Worm (Caenorhabditis elegans) whole organism, L1 larva: ENCODE data around the gene C05B5.2.
A peak's percentile ranks its signal among the peaks of the same experiment; 100 is the strongest.

Source experiments
- C04F5.9 ChIP-seq: sonication (generic microtip); optimal IDR thresholded peaks from 2 replicates; lab custom pipeline; 2016; ENCODE audit warnings: missing genetic modification characterization, missing compliant biosample characterization
- C16A3.4 ChIP-seq: fragments of 150-350 bp; optimal IDR thresholded peaks from 2 replicates; lab custom pipeline; 2014; ENCODE audit warnings: missing biosample characterization, missing genetic modification characterization
- F16B12.6 ChIP-seq: fragments of 150-350 bp; optimal IDR thresholded peaks from 2 replicates; lab custom pipeline; 2014; ENCODE audit warnings: missing biosample characterization, missing genetic modification characterization
- Y116A8C.19 ChIP-seq: sonication (generic microtip); optimal IDR thresholded peaks from 2 replicates; lab custom pipeline; 2016; ENCODE audit warnings: missing compliant biosample characterization, missing genetic modification characterization, borderline replicate concordance
- alr-1 ChIP-seq: fragments of 200-800 bp; sonication (Bioruptor generic); optimal IDR thresholded peaks from 2 replicates; lab custom pipeline; 2018; ENCODE audit warnings: borderline replicate concordance, mild to moderate bottlenecking, missing genetic modification characterization, missing compliant biosample characterization
- aly-2 ChIP-seq: fragments of 150-350 bp; optimal IDR thresholded peaks from 2 replicates; lab custom pipeline; 2014; ENCODE audit warnings: missing biosample characterization, missing genetic modification characterization
- ama-1 ChIP-seq: fragments of 150-350 bp; optimal IDR thresholded peaks from 2 replicates; lab custom pipeline; 2014
- blmp-1 ChIP-seq: fragments of 150-350 bp; optimal IDR thresholded peaks from 2 replicates; lab custom pipeline; 2014; ENCODE audit warnings: missing biosample characterization, missing genetic modification characterization
- ceh-8 ChIP-seq: fragments of 200-800 bp; sonication (Bioruptor generic); optimal IDR thresholded peaks from 2 replicates; lab custom pipeline; 2018; ENCODE audit warnings: mild to moderate bottlenecking, missing genetic modification characterization, moderate library complexity, missing compliant biosample characterization
- ceh-82 ChIP-seq, 3 experiments: fragments of 150-350 bp in 1 of 3; sonication (generic microtip) in 2 of 3; optimal IDR thresholded peaks; 2 replicates each; lab custom pipeline; 2014 to 2017; ENCODE audit warnings: missing biosample characterization in 3 of 3, missing genetic modification characterization in 3 of 3
- dpl-1 ChIP-seq, 3 experiments: fragments of 150-350 bp in 2 of 3; sonication (generic microtip) in 1 of 3; optimal IDR thresholded peaks; 2 replicates each; lab custom pipeline; 2014 to 2017; ENCODE audit warnings: missing biosample characterization in 3 of 3, missing genetic modification characterization in 3 of 3, missing genetic modification reagents in 3 of 3
- efl-1 ChIP-seq, 4 experiments: fragments of 150-350 bp; optimal IDR thresholded peaks in 3 of 4; peaks in 1 of 4; 1 replicate in 1 of 4; 2 replicates in 3 of 4; lab custom pipeline; 2014; ENCODE audit warnings: missing biosample characterization in 2 of 4, missing genetic modification characterization in 2 of 4, missing genetic modification reagents in 2 of 4
- egl-13 ChIP-seq: sonication (generic microtip); optimal IDR thresholded peaks from 2 replicates; lab custom pipeline; 2016; ENCODE audit warnings: missing genotype, missing genetic modification reagents, missing genetic modification characterization, missing compliant biosample characterization
- elt-3 ChIP-seq, 6 experiments: fragments of 150-350 bp in 1 of 6; sonication (generic microtip); optimal IDR thresholded peaks; 2 replicates each; lab custom pipeline; 2017 to 2018; ENCODE audit warnings: missing biosample characterization in 6 of 6, missing genetic modification characterization in 6 of 6, inconsistent platforms in 1 of 6
- ets-5 ChIP-seq: fragments of 200-800 bp; sonication (Bioruptor generic); IDR thresholded peaks from 2 replicates; pipeline ENCODE4 v1.3.6; 2022; ENCODE audit warnings: missing genetic modification characterization, missing compliant biosample characterization
- fkh-10 ChIP-seq: sonication (generic microtip); optimal IDR thresholded peaks from 2 replicates; lab custom pipeline; 2017; ENCODE audit warnings: missing biosample characterization, missing genetic modification reagents, missing genetic modification characterization
- fkh-8 ChIP-seq: sonication (generic microtip); optimal IDR thresholded peaks from 2 replicates; lab custom pipeline; 2016; ENCODE audit warnings: mild to moderate bottlenecking, missing genetic modification characterization, missing compliant biosample characterization
- hlh-4 ChIP-seq: sonication (generic microtip); optimal IDR thresholded peaks from 2 replicates; lab custom pipeline; 2016; ENCODE audit warnings: mild to moderate bottlenecking, missing genetic modification characterization, missing compliant biosample characterization
- isw-1 ChIP-seq: fragments of 200-800 bp; sonication (Bioruptor generic); IDR thresholded peaks from 2 replicates; pipeline ENCODE4 v1.3.6; 2022; ENCODE audit warnings: missing genetic modification characterization, missing compliant biosample characterization
- lin-13 ChIP-seq: fragments of 150-350 bp; optimal IDR thresholded peaks from 2 replicates; lab custom pipeline; 2014; ENCODE audit warnings: missing biosample characterization, missing genetic modification reagents, missing genetic modification characterization
- lin-14 ChIP-seq: fragments of 200-800 bp; sonication (Bioruptor generic); optimal IDR thresholded peaks from 2 replicates; lab custom pipeline; 2018; ENCODE audit warnings: mild to moderate bottlenecking, missing genetic modification characterization, moderate library complexity, missing compliant biosample characterization
- lin-39 ChIP-seq: fragments of 150-350 bp; optimal IDR thresholded peaks from 2 replicates; lab custom pipeline; 2014; ENCODE audit warnings: missing biosample characterization, missing genetic modification reagents, missing genetic modification characterization
- lir-3 ChIP-seq: sonication (generic microtip); optimal IDR thresholded peaks from 2 replicates; lab custom pipeline; 2016; ENCODE audit warnings: mild to moderate bottlenecking, missing genetic modification characterization, moderate library complexity, missing compliant biosample characterization; ENCODE audit not compliant: poor library complexity
- lsy-2 ChIP-seq, 2 experiments: fragments of 150-350 bp; optimal IDR thresholded peaks; 2 replicates each; lab custom pipeline; 2014; ENCODE audit warnings: missing biosample characterization in 2 of 2, missing genetic modification characterization in 2 of 2
- mab-9 ChIP-seq: fragments of 200-800 bp; sonication (Bioruptor generic); IDR thresholded peaks from 2 replicates; pipeline ENCODE4 v1.3.6; 2022; ENCODE audit warnings: missing genetic modification reagents, missing genetic modification characterization, missing compliant biosample characterization
- mdl-1 ChIP-seq, 2 experiments: fragments of 150-350 bp; optimal IDR thresholded peaks; 2 replicates each; lab custom pipeline; 2014 to 2017; ENCODE audit warnings: missing biosample characterization in 2 of 2, missing genetic modification characterization in 2 of 2, inconsistent platforms in 1 of 2
- mef-2 ChIP-seq: fragments of 150-350 bp; optimal IDR thresholded peaks from 2 replicates; lab custom pipeline; 2014; ENCODE audit warnings: missing biosample characterization, missing genetic modification characterization
- mep-1 ChIP-seq: fragments of 150-350 bp; optimal IDR thresholded peaks from 2 replicates; lab custom pipeline; 2014; ENCODE audit warnings: missing biosample characterization, missing genetic modification characterization
- nhr-11 ChIP-seq: fragments of 150-350 bp; optimal IDR thresholded peaks from 2 replicates; lab custom pipeline; 2014; ENCODE audit warnings: missing biosample characterization, missing genetic modification characterization
- nhr-12 ChIP-seq: sonication (generic microtip); optimal IDR thresholded peaks from 2 replicates; lab custom pipeline; 2017; ENCODE audit warnings: missing biosample characterization, missing genetic modification characterization
- nhr-19 ChIP-seq: fragments of 200-800 bp; sonication (Bioruptor generic); conservative IDR thresholded peaks from 2 replicates; pipeline ENCODE4 v1.3.6; 2022; ENCODE audit warnings: missing genetic modification characterization, missing compliant biosample characterization
- nhr-237 ChIP-seq: fragments of 150-350 bp; optimal IDR thresholded peaks from 2 replicates; lab custom pipeline; 2014; ENCODE audit warnings: missing biosample characterization, missing genetic modification characterization
- nhr-28 ChIP-seq: fragments of 150-350 bp; optimal IDR thresholded peaks from 2 replicates; lab custom pipeline; 2014; ENCODE audit warnings: missing biosample characterization, missing genetic modification characterization
- nhr-76 ChIP-seq: sonication (generic microtip); optimal IDR thresholded peaks from 2 replicates; lab custom pipeline; 2017; ENCODE audit warnings: missing biosample characterization, missing genetic modification characterization
- nhr-90 ChIP-seq: sonication (generic microtip); optimal IDR thresholded peaks from 2 replicates; lab custom pipeline; 2016; ENCODE audit warnings: mild to moderate bottlenecking, missing genetic modification characterization, missing compliant biosample characterization; ENCODE audit not compliant: poor library complexity
- pag-3 ChIP-seq: sonication (generic microtip); optimal IDR thresholded peaks from 2 replicates; lab custom pipeline; 2017; ENCODE audit warnings: missing genetic modification characterization, mild to moderate bottlenecking, missing compliant biosample characterization, antibody characterized with exemption, borderline replicate concordance; ENCODE audit not compliant: insufficient read depth
- pax-3 ChIP-seq: fragments of 200-800 bp; sonication (Bioruptor generic); optimal IDR thresholded peaks from 2 replicates; lab custom pipeline; 2018; ENCODE audit warnings: mild to moderate bottlenecking, missing genetic modification characterization, moderate library complexity, missing compliant biosample characterization
- rnt-1 ChIP-seq: sonication (generic microtip); optimal IDR thresholded peaks from 2 replicates; lab custom pipeline; 2016; ENCODE audit warnings: mild to moderate bottlenecking, missing genetic modification characterization, moderate library complexity, missing compliant biosample characterization
- skn-1 ChIP-seq: fragments of 150-350 bp; optimal IDR thresholded peaks from 2 replicates; lab custom pipeline; 2014; ENCODE audit warnings: missing biosample characterization, missing genetic modification characterization
- snpc-4 ChIP-seq: fragments of 150-350 bp; optimal IDR thresholded peaks from 2 replicates; lab custom pipeline; 2014; ENCODE audit warnings: missing biosample characterization, missing genetic modification characterization
- sox-4 ChIP-seq: sonication (generic microtip); optimal IDR thresholded peaks from 2 replicates; lab custom pipeline; 2016; ENCODE audit warnings: missing genetic modification characterization, missing compliant biosample characterization
- sptf-1 ChIP-seq: fragments of 150-350 bp; optimal IDR thresholded peaks from 2 replicates; lab custom pipeline; 2014; ENCODE audit warnings: missing biosample characterization, missing genetic modification characterization
- sup-37 ChIP-seq: fragments of 200-800 bp; sonication (Bioruptor generic); optimal IDR thresholded peaks from 2 replicates; lab custom pipeline; 2018; ENCODE audit warnings: mild to moderate bottlenecking, missing genetic modification characterization, missing compliant biosample characterization
- swsn-7 ChIP-seq: sonication (generic microtip); optimal IDR thresholded peaks from 2 replicates; lab custom pipeline; 2016; ENCODE audit warnings: missing genetic modification characterization, missing compliant biosample characterization
- tbx-2 ChIP-seq: sonication (generic microtip); optimal IDR thresholded peaks from 2 replicates; lab custom pipeline; 2016; ENCODE audit warnings: missing genetic modification characterization, missing compliant biosample characterization
- unc-30 ChIP-seq: sonication (generic microtip); optimal IDR thresholded peaks from 2 replicates; lab custom pipeline; 2017; ENCODE audit warnings: missing biosample characterization, missing genetic modification characterization
- unc-62 ChIP-seq: fragments of 150-350 bp; optimal IDR thresholded peaks from 2 replicates; lab custom pipeline; 2014; ENCODE audit warnings: missing biosample characterization, missing genetic modification reagents, missing genetic modification characterization
- unc-86 ChIP-seq: sonication (generic microtip); optimal IDR thresholded peaks from 2 replicates; lab custom pipeline; 2016; ENCODE audit warnings: missing genetic modification characterization, missing compliant biosample characterization
- ztf-11 ChIP-seq, 2 experiments: sonication (generic microtip); optimal IDR thresholded peaks; 2 replicates each; lab custom pipeline; 2016 to 2017; ENCODE audit warnings: missing genetic modification characterization in 2 of 2, missing biosample characterization in 1 of 2, missing compliant biosample characterization in 1 of 2

Gene C05B5.2

ce11 chrIII:10018007-10018406 is 17.7 kb upstream of the C05B5.2 start:
- TF ChIP-seq lir-3 (tag; lab: Kevin White, UChicago) (no peak), rnt-1 (tag; lab: Kevin White, UChicago) (no peak), nhr-28 (tag; lab: Kevin White, UChicago) (no peak), fkh-8 (peak; percentile 6), egl-13 (tag; lab: Kevin White, UChicago) (no peak), unc-62 (no peak), alr-1 (tag; lab: Kevin White, UChicago) (no peak), efl-1 (optimal IDR thresholded peaks at IDR 0.05; lab: Kevin White, UChicago) (no peak), efl-1 (GFP tag; optimal IDR thresholded peaks at IDR 0.05 in 1 of 2; lab: Kevin White, UChicago) (no peak), snpc-4 (peak; percentile 25), lsy-2 (tag; optimal IDR thresholded peaks at IDR 0.05; lab: Kevin White, UChicago) (no peak), nhr-90 (no peak), nhr-11 (no peak), pag-3 (no peak), C04F5.9 (tag; lab: Kevin White, UChicago) (no peak), ceh-8 (peak; percentile 43)
- TF ChIP-seq, all 84 proteins: peak for 3

- TF ChIP-seq unc-62 (no peak), mep-1 (tag; lab: Kevin White, UChicago) (peak; percentile 49), unc-86 (tag; lab: Kevin White, UChicago) (peak; percentile 74), pax-3 (tag; lab: Kevin White, UChicago) (no peak), rnt-1 (tag; lab: Kevin White, UChicago) (no peak), elt-3 (tag; optimal IDR thresholded peaks at IDR 0.05; lab: Kevin White, UChicago) (no peak), alr-1 (tag; lab: Kevin White, UChicago) (no peak), sptf-1 (no peak), lin-39 (tag; lab: Kevin White, UChicago) (no peak), ets-5 (GFP tag; lab: Robert Waterston, UW) (no peak), mef-2 (tag; lab: Kevin White, UChicago) (no peak), skn-1 (tag; lab: Kevin White, UChicago) (peak; percentile 24), tbx-2 (tag; lab: Kevin White, UChicago) (peak; percentile 33), mab-9 (GFP tag; lab: Robert Waterston, UW) (no peak), ztf-11 (tag; optimal IDR thresholded peaks at IDR 0.05; lab: Kevin White, UChicago) (no peak), sup-37 (GFP tag; lab: Kevin White, UChicago) (no peak), mdl-1 (tag; optimal IDR thresholded peaks at IDR 0.05; lab: Kevin White, UChicago) (peak in 1 of 2 experiments; percentile 4), nhr-12 (tag; lab: Kevin White, UChicago) (no peak), nhr-76 (no peak), fkh-10 (GFP tag; lab: Kevin White, UChicago) (peak; percentile 61), unc-30 (tag; lab: Kevin White, UChicago) (no peak), aly-2 (no peak), ama-1 (lab: Kevin White, UChicago) (no peak), nhr-90 (no peak), nhr-19 (GFP tag; lab: Robert Waterston, UW) (no peak), nhr-237 (tag; lab: Kevin White, UChicago) (no peak), lin-13 (GFP tag; lab: Kevin White, UChicago) (no peak), C16A3.4 (tag; lab: Kevin White, UChicago) (no peak), efl-1 (optimal IDR thresholded peaks at IDR 0.05; lab: Kevin White, UChicago) (peak; percentile 38 to 49), efl-1 (GFP tag; optimal IDR thresholded peaks at IDR 0.05 in 1 of 2; lab: Kevin White, UChicago) (no peak), dpl-1 (GFP tag; optimal IDR thresholded peaks at IDR 0.05; lab: Kevin White, UChicago) (peak in 1 of 3 experiments; percentile 13), Y116A8C.19 (tag; lab: Kevin White, UChicago) (no peak), nhr-28 (tag; lab: Kevin White, UChicago) (no peak), blmp-1 (tag; lab: Kevin White, UChicago) (no peak), isw-1 (GFP tag; lab: Robert Waterston, UW) (0 out of 2 replicates have a peak, but pooled peaks have one; percentile 6), sox-4 (no peak), hlh-4 (no peak), egl-13 (tag; lab: Kevin White, UChicago) (peak; percentile 10), ceh-82 (tag; optimal IDR thresholded peaks at IDR 0.05; lab: Kevin White, UChicago) (peak; percentile 3 to 76 (median 11)), lin-14 (GFP tag; lab: Kevin White, UChicago) (peak; percentile 82), swsn-7 (peak; percentile 43), F16B12.6 (tag; lab: Kevin White, UChicago) (no peak)
These were observed 16.2 kb upstream of the C05B5.2 start, which contains the start of gene rgs-1 for ce11 chrIII:10016413-10017051. Gene rgs-1 (minus strand): TSS chrIII:10016558.
